Fruit fly (Drosophila melanogaster) whole organism, embryonic: ENCODE data around the gene Tis11.

Source experiments
- ATbp ChIP-seq: fragments of 200-800 bp; sonication (Bioruptor generic); optimal IDR thresholded peaks from 2 replicates; lab custom pipeline; 2017; ENCODE audit warnings: missing biosample characterization, mild to moderate bottlenecking, missing genetic modification characterization, missing genetic modification reagents
- Asciz ChIP-seq: fragments of 200-800 bp; sonication (Bioruptor generic); optimal IDR thresholded peaks from 2 replicates; lab custom pipeline; 2017; ENCODE audit warnings: missing biosample characterization, mild to moderate bottlenecking, missing genetic modification characterization, missing genetic modification reagents
- Atf3 ChIP-seq: fragments of 200-800 bp; sonication (Bioruptor generic); optimal IDR thresholded peaks from 3 replicates; lab custom pipeline; 2016; ENCODE audit warnings: missing biosample characterization, missing genetic modification characterization
- Bdp1 ChIP-seq: fragments of 200-800 bp; sonication (Bioruptor generic); optimal IDR thresholded peaks from 3 replicates; lab custom pipeline; 2016; ENCODE audit warnings: missing biosample characterization, missing genetic modification characterization
- CG12155 ChIP-seq: fragments of 200-800 bp; sonication (Bioruptor generic); optimal IDR thresholded peaks from 3 replicates; lab custom pipeline; 2016; ENCODE audit warnings: missing biosample characterization, missing genetic modification characterization
- CG12219 ChIP-seq: fragments of 200-800 bp; sonication (Bioruptor generic); optimal IDR thresholded peaks from 3 replicates; lab custom pipeline; 2018; ENCODE audit warnings: missing biosample characterization, mild to moderate bottlenecking, missing genetic modification characterization
- CG12299 ChIP-seq: fragments of 200-800 bp; sonication (Bioruptor generic); optimal IDR thresholded peaks from 2 replicates; lab custom pipeline; 2018; ENCODE audit warnings: missing biosample characterization, mild to moderate bottlenecking, missing genetic modification characterization
- CG15011 ChIP-seq: fragments of 200-800 bp; sonication (Bioruptor generic); optimal IDR thresholded peaks from 3 replicates; lab custom pipeline; 2018; ENCODE audit warnings: missing biosample characterization, mild to moderate bottlenecking, missing genetic modification characterization
- CG1602 ChIP-seq: fragments of 200-800 bp; sonication (Bioruptor generic); optimal IDR thresholded peaks from 3 replicates; lab custom pipeline; 2016; ENCODE audit warnings: missing biosample characterization, missing genetic modification characterization
- CG18599 ChIP-seq: fragments of 200-800 bp; sonication (Bioruptor generic); optimal IDR thresholded peaks from 3 replicates; lab custom pipeline; 2017; ENCODE audit warnings: missing biosample characterization, missing genetic modification characterization, mild to moderate bottlenecking, moderate library complexity, missing genetic modification reagents
- CG18764 ChIP-seq: fragments of 200-800 bp; sonication (Bioruptor generic); optimal IDR thresholded peaks from 3 replicates; lab custom pipeline; 2016; ENCODE audit warnings: missing biosample characterization, missing genetic modification characterization
- CG2129 ChIP-seq: fragments of 200-800 bp; sonication (Bioruptor generic); IDR thresholded peaks from 2 replicates; pipeline ENCODE4 v1.3.6; 2022; ENCODE audit warnings: missing biosample characterization, missing genetic modification characterization; ENCODE audit not compliant: partially characterized antibody
- CG2199 ChIP-seq: fragments of 200-800 bp; sonication (Bioruptor generic); IDR thresholded peaks from 3 replicates; pipeline ENCODE4 v1.3.6; 2022; ENCODE audit warnings: missing biosample characterization, missing genetic modification characterization
- CG2712 ChIP-seq: fragments of 200-800 bp; optimal IDR thresholded peaks from 3 replicates; lab custom pipeline; 2019; ENCODE audit warnings: missing biosample characterization, mild to moderate bottlenecking, missing genetic modification characterization, moderate library complexity
- CG32772 ChIP-seq: fragments of 200-800 bp; sonication (Bioruptor generic); IDR thresholded peaks from 2 replicates; pipeline ENCODE4 v1.3.6; 2022; ENCODE audit warnings: missing biosample characterization, missing genetic modification characterization
- CG4360 ChIP-seq: fragments of 200-800 bp; sonication (Bioruptor generic); IDR thresholded peaks from 2 replicates; pipeline ENCODE4 v1.3.6; 2022; ENCODE audit warnings: missing biosample characterization, missing genetic modification characterization
- CG8290 ChIP-seq, 3 experiments: fragments of 200-800 bp; sonication (Bioruptor generic); optimal IDR thresholded peaks; 2 replicates each; lab custom pipeline; 2016 to 2019; ENCODE audit warnings: missing biosample characterization in 3 of 3, missing genetic modification characterization in 3 of 3, mild to moderate bottlenecking in 2 of 3, moderate library complexity in 1 of 3
- CHES-1-like ChIP-seq: fragments of 200-800 bp; sonication (Bioruptor generic); optimal IDR thresholded peaks from 2 replicates; lab custom pipeline; 2016; ENCODE audit warnings: missing biosample characterization, missing genetic modification characterization
- Dfd ChIP-seq, 2 experiments: fragments of >200 bp; optimal IDR thresholded peaks; 2 replicates each; lab custom pipeline; 2017; ENCODE audit warnings: missing biosample characterization in 2 of 2, missing genetic modification characterization in 2 of 2
- Dip2 ChIP-seq: fragments of 200-800 bp; sonication (Bioruptor generic); IDR thresholded peaks from 2 replicates; pipeline ENCODE4 v1.3.6; 2022; ENCODE audit warnings: missing biosample characterization, missing genetic modification characterization
- Dll ChIP-seq: fragments of 200-800 bp; sonication (Bioruptor generic); IDR thresholded peaks from 4 replicates; pipeline ENCODE4 v1.3.6; 2022; ENCODE audit warnings: missing biosample characterization, missing genetic modification characterization; ENCODE audit not compliant: partially characterized antibody
- NC2β ChIP-seq: fragments of 200-800 bp; sonication (Bioruptor generic); optimal IDR thresholded peaks from 2 replicates; lab custom pipeline; 2016; ENCODE audit warnings: missing biosample characterization, missing genetic modification characterization
- NFAT ChIP-seq: fragments of 200-800 bp; sonication (Bioruptor generic); IDR thresholded peaks from 2 replicates; pipeline ENCODE4 v1.3.6; 2022; ENCODE audit warnings: missing biosample characterization, missing genetic modification characterization
- Six4 ChIP-seq: fragments of 200-800 bp; sonication (Bioruptor generic); optimal IDR thresholded peaks from 2 replicates; lab custom pipeline; 2016; ENCODE audit warnings: missing biosample characterization, missing genetic modification characterization
- Sox100B ChIP-seq: fragments of 200-800 bp; sonication (Bioruptor generic); optimal IDR thresholded peaks from 3 replicates; lab custom pipeline; 2018; ENCODE audit warnings: missing biosample characterization, mild to moderate bottlenecking, missing genetic modification characterization
- TFAM ChIP-seq: fragments of 200-800 bp; sonication (Bioruptor generic); optimal IDR thresholded peaks from 2 replicates; lab custom pipeline; 2017; ENCODE audit warnings: missing biosample characterization, missing genetic modification characterization, inconsistent platforms
- abd-A ChIP-seq: fragments of 200-800 bp; sonication (Bioruptor generic); optimal IDR thresholded peaks from 3 replicates; lab custom pipeline; 2019; ENCODE audit warnings: missing biosample characterization, mild to moderate bottlenecking, missing genetic modification characterization, moderate library complexity
- bab2 ChIP-seq: fragments of 200-800 bp; sonication (Bioruptor generic); optimal IDR thresholded peaks from 2 replicates; lab custom pipeline; 2016; ENCODE audit warnings: missing biosample characterization, missing genetic modification characterization
- btn ChIP-seq: fragments of 200-800 bp; sonication (Bioruptor generic); optimal IDR thresholded peaks from 2 replicates; lab custom pipeline; 2016; ENCODE audit warnings: missing biosample characterization, missing genetic modification characterization
- chinmo ChIP-seq: fragments of 200-800 bp; sonication (Bioruptor generic); IDR thresholded peaks from 4 replicates; pipeline ENCODE4 v1.3.6; 2022; ENCODE audit warnings: missing biosample characterization, missing genetic modification characterization; ENCODE audit not compliant: partially characterized antibody
- dm ChIP-seq: fragments of 200-800 bp; sonication (Bioruptor generic); optimal IDR thresholded peaks from 3 replicates; lab custom pipeline; 2016; ENCODE audit warnings: missing biosample characterization, missing genetic modification characterization
- exex ChIP-seq: fragments of 200-800 bp; sonication (Bioruptor generic); optimal IDR thresholded peaks from 4 replicates; lab custom pipeline; 2018; ENCODE audit warnings: missing biosample characterization, mild to moderate bottlenecking, missing genetic modification characterization, moderate library complexity
- fru ChIP-seq: fragments of >200 bp; optimal IDR thresholded peaks from 2 replicates; lab custom pipeline; 2017
- gcm2 ChIP-seq: fragments of 200-800 bp; sonication (Bioruptor generic); optimal IDR thresholded peaks from 2 replicates; lab custom pipeline; 2016; ENCODE audit warnings: missing biosample characterization, missing genetic modification characterization
- ham ChIP-seq: fragments of 200-800 bp; sonication (Bioruptor generic); IDR thresholded peaks from 2 replicates; pipeline ENCODE4 v1.3.6; 2022; ENCODE audit warnings: missing biosample characterization, missing genetic modification characterization
- jing ChIP-seq: fragments of 200-800 bp; sonication (Bioruptor generic); optimal IDR thresholded peaks from 2 replicates; lab custom pipeline; 2018; ENCODE audit warnings: missing biosample characterization, mild to moderate bottlenecking, missing genetic modification characterization
- lbe ChIP-seq: fragments of 200-800 bp; sonication (Bioruptor generic); optimal IDR thresholded peaks from 2 replicates; lab custom pipeline; 2016; ENCODE audit warnings: missing biosample characterization, mild to moderate bottlenecking, missing genetic modification characterization
- lola ChIP-seq, 3 experiments: fragments of >200 bp in 2 of 3; fragments of 200-800 bp in 1 of 3; sonication (Bioruptor generic) in 1 of 3; optimal IDR thresholded peaks; 2 replicates each; lab custom pipeline; 2017 to 2019; ENCODE audit warnings: missing biosample characterization in 3 of 3, missing genetic modification characterization in 3 of 3, mild to moderate bottlenecking in 1 of 3, moderate library complexity in 1 of 3
- luna ChIP-seq: fragments of 200-800 bp; sonication (Bioruptor generic); optimal IDR thresholded peaks from 2 replicates; lab custom pipeline; 2016; ENCODE audit warnings: missing biosample characterization, missing genetic modification characterization
- mld ChIP-seq: fragments of 200-800 bp; sonication (Bioruptor generic); IDR thresholded peaks from 3 replicates; pipeline ENCODE4 v1.3.6; 2022; ENCODE audit warnings: missing biosample characterization, missing genetic modification characterization; ENCODE audit not compliant: partially characterized antibody
- org-1 ChIP-seq: fragments of 200-800 bp; sonication (Bioruptor generic); optimal IDR thresholded peaks from 2 replicates; lab custom pipeline; 2017; ENCODE audit warnings: missing biosample characterization, missing genetic modification characterization
- salm ChIP-seq: fragments of 200-800 bp; sonication (Bioruptor generic); optimal IDR thresholded peaks from 2 replicates; lab custom pipeline; 2018; ENCODE audit warnings: missing biosample characterization, mild to moderate bottlenecking, missing genetic modification characterization
- slbo ChIP-seq: fragments of 200-800 bp; sonication (Bioruptor generic); IDR thresholded peaks from 2 replicates; pipeline ENCODE4 v1.3.6; 2022; ENCODE audit warnings: missing biosample characterization, missing genetic modification characterization
- tap ChIP-seq: fragments of 200-800 bp; optimal IDR thresholded peaks from 3 replicates; lab custom pipeline; 2019; ENCODE audit warnings: missing biosample characterization, mild to moderate bottlenecking, missing genetic modification characterization, moderate library complexity
- trem ChIP-seq: fragments of 200-800 bp; optimal IDR thresholded peaks from 3 replicates; lab custom pipeline; 2019; ENCODE audit warnings: missing biosample characterization, mild to moderate bottlenecking, missing genetic modification characterization, moderate library complexity
- ttk ChIP-seq: fragments of 200-800 bp; sonication (Bioruptor generic); IDR thresholded peaks from 2 replicates; pipeline ENCODE4 v2.1.2; 2022; ENCODE audit warnings: missing biosample characterization, missing genetic modification characterization
- unpg ChIP-seq: fragments of 200-800 bp; sonication (Bioruptor generic); optimal IDR thresholded peaks from 3 replicates; lab custom pipeline; 2018; ENCODE audit warnings: missing biosample characterization, mild to moderate bottlenecking, missing genetic modification characterization, moderate library complexity
- z ChIP-seq: fragments of 200-800 bp; sonication (Bioruptor generic); IDR thresholded peaks from 3 replicates; pipeline ENCODE4 v1.3.6; 2022; ENCODE audit warnings: missing biosample characterization, missing genetic modification characterization
- zen2 ChIP-seq: fragments of 200-800 bp; sonication (Bioruptor generic); IDR thresholded peaks from 3 replicates; pipeline ENCODE4 v1.3.6; 2022; ENCODE audit warnings: missing biosample characterization, missing genetic modification characterization; ENCODE audit not compliant: partially characterized antibody

Tis11 gene

dm6 chrX:12665112-12665795 lies 6.0 kb downstream of the Tis11 start (continued):
- peak; percentile 50; the same call in 1 of the 2 replicates for TF ChIP-seq Dip2 (GFP tag; lab: Robert Waterston, UW)
- TF ChIP-seq CG1602: peak; percentile 86
- no peak for TF ChIP-seq luna (GFP tag; lab: Kevin White, UChicago)
- TF ChIP-seq CG4360: peak; percentile 97
- peak; percentile 56 for TF ChIP-seq Atf3 (GFP tag; lab: Kevin White, UChicago)
- TF ChIP-seq CG2129 (GFP tag; lab: Robert Waterston, UW): no peak
- TF ChIP-seq z: peak; percentile 66; the same call in 1 of the 3 replicates
- peak; percentile 90 for TF ChIP-seq CG18599 (GFP tag; lab: Kevin White, UChicago)
- TF ChIP-seq unpg (GFP tag; lab: Kevin White, UChicago): peak; percentile 91
- TF ChIP-seq ham: peak; percentile 70
- TF ChIP-seq CG8290 (GFP tag; optimal IDR thresholded peaks at IDR 0.05; lab: Kevin White, UChicago): peak; percentile 74
- peak; percentile 74 to 80 for TF ChIP-seq CG8290 (tag; optimal IDR thresholded peaks at IDR 0.05; lab: Kevin White, UChicago)
- TF ChIP-seq CG12155 (GFP tag; lab: Kevin White, UChicago): peak; percentile 88
- TF ChIP-seq CG12299 (tag; lab: Kevin White, UChicago): peak; percentile 72
- TF ChIP-seq Six4 (GFP tag; lab: Kevin White, UChicago): peak; percentile 80
- peak; percentile 89 for TF ChIP-seq CG32772 (GFP tag; lab: Robert Waterston, UW)
- TF ChIP-seq CHES-1-like: no peak
- no peak for TF ChIP-seq mld
- no peak for TF ChIP-seq btn (GFP tag; lab: Kevin White, UChicago)
- TF ChIP-seq ATbp: peak; percentile 74
- TF ChIP-seq Bdp1 (GFP tag; lab: Kevin White, UChicago): peak; percentile 20
- peak; percentile 82 for TF ChIP-seq lbe
- TF ChIP-seq Sox100B (GFP tag; lab: Kevin White, UChicago): peak; percentile 89
- TF ChIP-seq CG2199 (GFP tag; lab: Robert Waterston, UW): peak; percentile 76; the same call in 1 of the 3 replicates
- peak in 1 of 3 experiments; percentile 88 for TF ChIP-seq lola (GFP tag; optimal IDR thresholded peaks at IDR 0.05; lab: Kevin White, UChicago)
- TF ChIP-seq slbo (GFP tag; lab: Robert Waterston, UW): peak; percentile 96
- TF ChIP-seq dm (GFP tag; lab: Kevin White, UChicago): no peak
- TF ChIP-seq abd-A (tag; lab: Kevin White, UChicago): peak; percentile 79
- TF ChIP-seq gcm2: peak; percentile 3
- TF ChIP-seq exex: peak; percentile 46
- TF ChIP-seq fru: no peak
- peak; percentile 69 for TF ChIP-seq salm (tag; lab: Kevin White, UChicago)
- TF ChIP-seq zen2: no peak
- peak; percentile 63 for TF ChIP-seq NC2β
- peak; percentile 85 for TF ChIP-seq jing
- peak; percentile 84 for TF ChIP-seq tap (tag; lab: Kevin White, UChicago)
- peak; percentile 83 for TF ChIP-seq CG15011
- TF ChIP-seq Dll (GFP tag; lab: Robert Waterston, UW): no peak
- peak; percentile 75 for TF ChIP-seq CG12219 (GFP tag; lab: Kevin White, UChicago)
- TF ChIP-seq trem (tag; lab: Kevin White, UChicago): peak; percentile 77
- peak; percentile 64 for TF ChIP-seq bab2 (GFP tag; lab: Kevin White, UChicago)
- TF ChIP-seq Dfd (GFP tag; optimal IDR thresholded peaks at IDR 0.05; lab: Kevin White, UChicago): no peak
- peak; percentile 93 for TF ChIP-seq CG2712
- peak; percentile 89 for TF ChIP-seq ttk (GFP tag; lab: Robert Waterston, UW)
- TF ChIP-seq NFAT: peak; percentile 94
- TF ChIP-seq chinmo (GFP tag; lab: Robert Waterston, UW): peak; percentile 88
- peak; percentile 71 for TF ChIP-seq CG18764 (GFP tag; lab: Kevin White, UChicago)
- peak; percentile 85 for TF ChIP-seq org-1 (GFP tag; lab: Kevin White, UChicago)
- TF ChIP-seq TFAM (GFP tag; lab: Kevin White, UChicago): peak; percentile 54
- TF ChIP-seq Asciz: peak; percentile 72
